Fruit fly (Drosophila melanogaster) Kc167 (cell line): Measurements from ENCODE around the gene rtet.

Experiments
- Myc ChIP-seq: fragments of >200 bp; optimal IDR thresholded peaks from 2 replicates; lab custom pipeline; 2017; ENCODE audit warnings: missing external identifiers
- Sin3A ChIP-seq: fragments of >200 bp; optimal IDR thresholded peaks from 2 replicates; lab custom pipeline; 2018; ENCODE audit warnings: missing external identifiers
- h ChIP-seq: fragments of >200 bp; optimal IDR thresholded peaks from 3 replicates; lab custom pipeline; 2018; ENCODE audit warnings: missing external identifiers
- insv ChIP-seq: fragments of >200 bp; optimal IDR thresholded peaks from 3 replicates; lab custom pipeline; 2018; ENCODE audit warnings: missing external identifiers
- psq ChIP-seq: fragments of >200 bp; optimal IDR thresholded peaks from 2 replicates; lab custom pipeline; 2017; ENCODE audit warnings: missing external identifiers
- ttk ChIP-seq: sonication (Bioruptor generic); optimal IDR thresholded peaks from 2 replicates; lab custom pipeline; 2017; ENCODE audit warnings: missing external identifiers

The rtet gene

dm6 chr3R:21138220-21138754 lies 30.0 kb downstream of the rtet start, which contains the start of gene meigo:
TSS of gene meigo (plus strand) at chr3R:21138270.
- no peak for TF ChIP-seq h
- no peak for TF ChIP-seq ttk (lab: Kevin White, UChicago)
- TF ChIP-seq Myc (lab: Kevin White, UChicago) = no peak
- no peak for TF ChIP-seq insv (lab: Kevin White, UChicago)
- TF ChIP-seq Sin3A = no peak
- TF ChIP-seq psq (lab: Kevin White, UChicago) = no peak

- TF ChIP-seq psq (lab: Kevin White, UChicago) = no peak
- no peak for TF ChIP-seq Sin3A
- TF ChIP-seq Myc (lab: Kevin White, UChicago) = no peak
- TF ChIP-seq ttk (lab: Kevin White, UChicago) = no peak
- no peak for TF ChIP-seq h
- no peak for TF ChIP-seq insv (lab: Kevin White, UChicago)
Measured at dm6 chr3R:21140458-21140857, 32.2 kb downstream of the rtet start, which contains the start of gene SNF4Agamma. TSS of gene SNF4Agamma (plus strand) at chr3R:21140739.

dm6 chr3R:21141341-21141740 lies 33.1 kb downstream of the rtet start:
- TF ChIP-seq psq (lab: Kevin White, UChicago) (no peak), Sin3A (no peak), ttk (lab: Kevin White, UChicago) (no peak), Myc (lab: Kevin White, UChicago) (no peak), insv (lab: Kevin White, UChicago) (no peak), h (no peak)

dm6 chr3R:21150090-21150489 lies 41.8 kb downstream of the rtet start:
- no peak for TF ChIP-seq Sin3A
- TF ChIP-seq psq (lab: Kevin White, UChicago) = no peak
- TF ChIP-seq insv (lab: Kevin White, UChicago) = no peak
- no peak for TF ChIP-seq ttk (lab: Kevin White, UChicago)
- no peak for TF ChIP-seq Myc (lab: Kevin White, UChicago)

dm6 chr3R:21151090-21151870 lies 43.0 kb downstream of the rtet start:
- TF ChIP-seq insv (lab: Kevin White, UChicago) = no peak
- TF ChIP-seq Myc (lab: Kevin White, UChicago) = no peak
- TF ChIP-seq psq (lab: Kevin White, UChicago) = no peak
- TF ChIP-seq ttk (lab: Kevin White, UChicago) = no peak
- TF ChIP-seq h = no peak

dm6 chr3R:21152856-21153278 lies 44.6 kb downstream of the rtet start:
- no peak for TF ChIP-seq Sin3A
- TF ChIP-seq Myc (lab: Kevin White, UChicago) = no peak
- TF ChIP-seq psq (lab: Kevin White, UChicago) = no peak
- TF ChIP-seq ttk (lab: Kevin White, UChicago) = no peak
- no peak for TF ChIP-seq insv (lab: Kevin White, UChicago)
- TF ChIP-seq h = no peak

dm6 chr3R:21154130-21154529 lies 45.9 kb downstream of the rtet start:
- no peak for TF ChIP-seq Sin3A
- no peak for TF ChIP-seq insv (lab: Kevin White, UChicago)
- no peak for TF ChIP-seq ttk (lab: Kevin White, UChicago)
- TF ChIP-seq psq (lab: Kevin White, UChicago) = no peak
- no peak for TF ChIP-seq Myc (lab: Kevin White, UChicago)
- no peak for TF ChIP-seq h

dm6 chr3R:21155931-21156488 lies 47.8 kb downstream of the rtet start:
- TF ChIP-seq Myc (lab: Kevin White, UChicago) (no peak), psq (lab: Kevin White, UChicago) (no peak), Sin3A (no peak), ttk (lab: Kevin White, UChicago) (no peak), insv (lab: Kevin White, UChicago) (no peak), h (no peak)

- TF ChIP-seq insv (lab: Kevin White, UChicago) = no peak
- TF ChIP-seq Sin3A = no peak
- no peak for TF ChIP-seq Myc (lab: Kevin White, UChicago)
- TF ChIP-seq ttk (lab: Kevin White, UChicago) = no peak
- TF ChIP-seq h = no peak
- no peak for TF ChIP-seq psq (lab: Kevin White, UChicago)
Measured at dm6 chr3R:21156572-21157480, 48.6 kb downstream of the rtet start.

dm6 chr3R:21158643-21159042 lies 50.4 kb downstream of the rtet start:
- TF ChIP-seq psq (lab: Kevin White, UChicago) (no peak), insv (lab: Kevin White, UChicago) (no peak), h (no peak), Sin3A (no peak), ttk (lab: Kevin White, UChicago) (no peak), Myc (lab: Kevin White, UChicago) (no peak)
